Worm (Caenorhabditis elegans): ENCODE measurements around the gene srsx-36.

DNA sequence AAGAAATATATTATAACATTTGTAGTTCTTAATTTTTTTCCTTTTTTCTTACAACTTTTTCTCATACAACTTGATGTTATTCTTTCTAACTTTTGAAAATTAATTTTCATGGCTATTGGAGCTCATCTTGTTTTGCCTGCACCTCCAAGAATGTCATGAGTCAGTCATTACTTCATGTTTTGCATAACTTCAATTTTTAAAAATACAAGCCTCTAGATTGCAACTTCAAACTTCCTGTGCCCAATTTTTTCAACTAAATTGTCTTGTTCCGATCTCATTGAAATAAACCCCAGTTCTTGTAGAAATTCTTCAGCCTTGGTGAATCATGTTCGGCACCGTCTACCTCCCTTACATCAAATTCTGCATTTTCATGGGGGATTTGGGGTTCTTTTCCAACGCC lies 51.0 kb downstream of the srsx-36 start, which contains the start of gene str-9:
- TF ChIP-seq T20F7.1 (GFP tag; optimal IDR thresholded peaks at IDR 0.05) (no peak), ceh-28 (tag; optimal IDR thresholded peaks at IDR 0.05) (no peak), ztf-11 (tag; optimal IDR thresholded peaks at IDR 0.05) (no peak)
